Fruit fly (Drosophila melanogaster) whole organism, larva: Measurements from ENCODE around the gene CG42354.

Experiments used
- noc ChIP-seq: fragments of 200-800 bp; sonication (Bioruptor generic); optimal IDR thresholded peaks from 3 replicates; lab custom pipeline; 2019; ENCODE audit warnings: missing biosample characterization, mild to moderate bottlenecking, missing genetic modification characterization, moderate library complexity

Gene CG42354

dm6 chrX:16104738-16105426 lies at the start of gene CG42354, which contains the start of gene CG42353:
Gene CG42354, minus strand, starts transcription at chrX:16104946.
Gene CG42353, minus strand, starts transcription at chrX:16104946.
- TF ChIP-seq noc = peak; percentile 55

dm6 chrX:16150560-16150959 lies 45.8 kb upstream of the CG42354 start:
- TF ChIP-seq noc = no peak

DNA sequence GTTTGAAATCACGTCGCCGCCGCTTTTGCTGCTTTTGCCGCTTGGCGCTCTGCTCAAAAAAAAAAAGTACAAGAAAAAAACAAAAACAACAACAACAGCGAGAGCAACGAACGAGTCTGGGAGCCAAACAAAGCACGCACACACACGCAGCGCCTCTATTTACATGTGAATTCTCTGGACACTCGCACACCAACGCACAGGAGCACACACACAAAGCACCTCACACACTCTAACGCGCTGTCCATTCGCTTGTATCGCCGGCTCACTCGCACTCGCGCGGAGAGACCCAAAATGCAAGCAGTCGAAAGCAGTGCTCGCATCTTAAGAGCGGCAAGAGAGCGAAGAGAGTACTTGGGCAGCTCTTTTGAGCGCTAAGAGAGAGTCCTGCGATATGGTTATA lies 44.2 kb upstream of the CG42354 start, which contains the start of gene disco-r:
TSS of gene disco-r (minus strand) at position 4 of the 400 bp plus-strand sequence.
- no peak for TF ChIP-seq noc

dm6 chrX:16147638-16148233 lies 43.0 kb upstream of the CG42354 start:
- no peak for TF ChIP-seq noc

DNA sequence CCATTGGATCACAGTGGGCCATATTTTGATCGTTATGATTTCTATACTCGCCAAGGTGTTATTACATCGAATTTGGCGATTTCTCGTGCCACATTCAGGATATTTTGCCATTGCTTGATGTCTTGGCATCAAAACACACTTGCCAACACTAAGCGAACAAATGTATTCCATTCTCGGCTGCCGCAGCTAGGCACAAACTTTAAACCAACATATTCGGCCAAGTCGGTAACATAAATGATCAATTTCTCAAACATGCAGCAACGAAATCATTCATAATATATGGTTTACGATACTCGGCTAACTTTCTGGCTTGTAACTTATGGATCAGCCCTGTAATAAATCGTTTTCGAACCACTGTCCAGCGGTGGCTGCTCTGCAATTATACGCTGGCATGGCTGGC lies 38.3 kb upstream of the CG42354 start:
- no peak for TF ChIP-seq noc

dm6 chrX:16140603-16141002 lies 35.9 kb upstream of the CG42354 start:
- peak; percentile 37 for TF ChIP-seq noc

- TF ChIP-seq noc = no peak
These were observed 34.3 kb upstream of the CG42354 start for dm6 chrX:16139030-16139429.

dm6 chrX:16135920-16136319 lies 31.2 kb upstream of the CG42354 start:
- TF ChIP-seq noc = no peak

DNA sequence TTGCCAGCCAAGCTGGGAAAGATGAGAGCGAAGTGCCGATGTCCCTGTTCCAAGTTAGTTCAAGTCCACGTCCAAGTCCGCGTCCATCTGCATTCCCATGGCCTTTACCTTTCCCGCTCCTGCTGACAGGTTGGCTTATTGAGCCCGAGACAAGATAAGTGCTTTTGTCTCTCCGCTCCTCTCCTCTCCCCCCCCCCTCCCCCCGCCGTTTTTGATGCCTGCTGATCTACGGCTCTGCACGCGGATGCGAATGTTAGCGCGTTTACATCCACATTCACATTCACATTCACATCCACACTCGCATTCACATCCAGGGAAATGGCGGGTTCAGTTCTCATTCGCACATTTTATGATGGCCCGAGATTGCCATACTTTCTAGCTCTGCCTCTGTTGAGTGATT lies 30.6 kb upstream of the CG42354 start:
- TF ChIP-seq noc = no peak

- no peak for TF ChIP-seq noc
These were observed 19.5 kb upstream of the CG42354 start for dm6 chrX:16124236-16124635.

dm6 chrX:16111655-16112054 lies 6.9 kb upstream of the CG42354 start:
- TF ChIP-seq noc = no peak

DNA sequence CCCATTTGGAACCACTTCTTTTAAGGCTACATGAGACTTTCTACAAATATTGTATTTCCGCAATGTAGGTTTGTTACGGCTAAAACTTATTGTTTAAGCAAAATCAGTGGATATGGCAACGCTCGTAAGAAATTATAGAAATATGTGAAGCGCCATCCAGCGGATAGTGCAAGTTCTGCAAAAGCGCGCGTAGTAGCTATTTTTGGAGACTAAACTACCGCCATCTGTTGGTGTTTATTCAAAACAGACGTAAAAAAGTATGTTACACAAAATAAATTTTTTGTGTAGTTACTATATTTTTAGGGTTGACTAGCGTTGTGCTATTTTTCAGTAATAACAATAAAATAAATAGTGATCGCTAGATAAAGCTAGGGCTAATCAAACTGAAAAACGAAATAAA lies 969 bp upstream of the CG42354 start:
- no peak for TF ChIP-seq noc

dm6 chrX:16104056-16104737 lies 549 bp downstream of the CG42354 start:
- TF ChIP-seq noc = no peak

dm6 chrX:16103482-16103881 lies 1.3 kb downstream of the CG42354 start:
- no peak for TF ChIP-seq noc

DNA sequence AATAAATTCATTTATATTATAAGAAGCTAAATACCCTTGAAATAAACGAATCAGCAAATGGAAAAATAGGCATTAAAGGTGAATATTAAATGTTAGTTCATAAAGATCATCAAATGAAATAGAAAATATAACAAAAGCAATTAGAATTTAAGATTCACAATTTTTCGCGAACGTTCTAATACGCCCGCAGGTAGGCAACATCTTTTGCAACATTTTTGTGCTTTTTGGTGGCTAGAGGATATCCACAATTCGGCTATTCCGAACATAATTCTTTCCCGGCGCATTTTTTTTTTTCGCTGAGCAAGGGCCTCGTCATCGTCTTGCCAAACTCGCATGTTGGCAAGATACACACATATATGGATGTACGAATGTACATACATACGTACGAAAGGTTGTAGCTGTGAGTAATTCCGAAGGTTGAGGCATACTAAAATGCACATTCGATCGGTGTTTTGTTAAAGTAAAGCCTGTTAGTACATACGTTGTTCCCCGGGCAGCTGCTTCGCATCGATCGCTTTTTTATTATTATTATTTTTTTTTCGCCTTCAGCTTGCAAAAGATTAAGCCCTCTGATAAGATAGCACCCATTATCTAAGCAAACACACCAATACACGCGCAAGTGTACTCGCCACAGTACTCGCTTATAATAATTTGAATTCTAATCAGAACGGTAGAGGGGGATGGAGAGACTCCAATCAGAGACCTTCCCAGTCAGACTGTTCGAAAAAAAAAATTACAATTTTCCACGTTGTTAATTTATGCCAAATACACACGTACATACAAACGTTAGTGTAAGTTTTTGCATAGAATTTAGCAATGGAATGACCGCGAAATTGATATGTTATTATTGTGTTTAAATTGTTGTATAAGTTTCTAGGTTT lies 2.2 kb downstream of the CG42354 start:
- peak; percentile 84 for TF ChIP-seq noc

dm6 chrX:16100726-16101351 lies 3.9 kb downstream of the CG42354 start:
- TF ChIP-seq noc = no peak
